Fruit fly (Drosophila melanogaster) whole organism, embryonic: ENCODE results near the gene Sec10.
A peak's percentile ranks its signal among the peaks of the same experiment; 100 is the strongest.

Source experiments
- Blimp-1 ChIP-seq: fragments of 200-800 bp; sonication (Bioruptor generic); optimal IDR thresholded peaks from 3 replicates; lab custom pipeline; 2018; ENCODE audit warnings: missing biosample characterization, missing genetic modification characterization, mild to moderate bottlenecking, moderate library complexity, missing genetic modification reagents
- CG10147 ChIP-seq: fragments of 200-800 bp; sonication (Bioruptor generic); optimal IDR thresholded peaks from 2 replicates; lab custom pipeline; 2019; ENCODE audit warnings: missing biosample characterization, mild to moderate bottlenecking, missing genetic modification characterization, moderate library complexity
- CG11695 ChIP-seq: fragments of 200-800 bp; sonication (Bioruptor generic); IDR thresholded peaks from 3 replicates; pipeline ENCODE4 v1.3.6; 2022; ENCODE audit warnings: missing biosample characterization, missing genetic modification characterization
- CG13424 ChIP-seq: fragments of 200-800 bp; sonication (Bioruptor generic); optimal IDR thresholded peaks from 2 replicates; lab custom pipeline; 2019; ENCODE audit warnings: missing biosample characterization, mild to moderate bottlenecking, missing genetic modification characterization, moderate library complexity
- CG14710 ChIP-seq: fragments of 200-800 bp; sonication (Bioruptor generic); optimal IDR thresholded peaks from 3 replicates; lab custom pipeline; 2019; ENCODE audit warnings: missing biosample characterization, mild to moderate bottlenecking, missing genetic modification characterization, moderate library complexity
- CG17802 ChIP-seq: fragments of 200-800 bp; sonication (Bioruptor generic); optimal IDR thresholded peaks from 2 replicates; lab custom pipeline; 2018; ENCODE audit warnings: missing biosample characterization, mild to moderate bottlenecking, missing genetic modification characterization, moderate library complexity
- CG18262 ChIP-seq: fragments of 200-800 bp; optimal IDR thresholded peaks from 3 replicates; lab custom pipeline; 2019; ENCODE audit warnings: missing biosample characterization, mild to moderate bottlenecking, missing genetic modification characterization, moderate library complexity
- CG30020 ChIP-seq: fragments of 200-800 bp; optimal IDR thresholded peaks from 2 replicates; lab custom pipeline; 2019; ENCODE audit warnings: missing biosample characterization, mild to moderate bottlenecking, missing genetic modification characterization, moderate library complexity
- CG31224 ChIP-seq: fragments of 200-800 bp; sonication (Bioruptor generic); IDR thresholded peaks from 2 replicates; pipeline ENCODE4 v1.3.6; 2022; ENCODE audit warnings: missing biosample characterization, missing genetic modification characterization
- CG3407 ChIP-seq: fragments of 200-800 bp; sonication (Bioruptor generic); optimal IDR thresholded peaks from 2 replicates; lab custom pipeline; 2018; ENCODE audit warnings: missing biosample characterization, mild to moderate bottlenecking, missing genetic modification characterization
- CG4360 ChIP-seq: fragments of 200-800 bp; sonication (Bioruptor generic); IDR thresholded peaks from 2 replicates; pipeline ENCODE4 v1.3.6; 2022; ENCODE audit warnings: missing biosample characterization, missing genetic modification characterization
- CG4404 ChIP-seq: fragments of 200-800 bp; sonication (Bioruptor generic); IDR thresholded peaks from 2 replicates; pipeline ENCODE4 v1.3.6; 2022; ENCODE audit warnings: missing biosample characterization, missing genetic modification characterization
- CG4730 ChIP-seq: fragments of 200-800 bp; sonication (Bioruptor generic); IDR thresholded peaks from 2 replicates; pipeline ENCODE4 v1.3.6; 2022; ENCODE audit warnings: missing biosample characterization, missing genetic modification characterization
- CG6654 ChIP-seq: fragments of 200-800 bp; sonication (Bioruptor generic); optimal IDR thresholded peaks from 2 replicates; lab custom pipeline; 2017; ENCODE audit warnings: missing biosample characterization, mild to moderate bottlenecking, missing genetic modification characterization
- D19A ChIP-seq: fragments of 200-800 bp; optimal IDR thresholded peaks from 3 replicates; lab custom pipeline; 2019; ENCODE audit warnings: missing biosample characterization, mild to moderate bottlenecking, missing genetic modification characterization, moderate library complexity
- D19B ChIP-seq: fragments of 200-800 bp; sonication (Bioruptor generic); optimal IDR thresholded peaks from 2 replicates; lab custom pipeline; 2017; ENCODE audit warnings: missing biosample characterization, mild to moderate bottlenecking, missing genetic modification characterization
- E2f1 ChIP-seq: fragments of 200-800 bp; sonication (Bioruptor generic); IDR thresholded peaks from 2 replicates; pipeline ENCODE4 v1.3.6; 2022; ENCODE audit warnings: missing biosample characterization, missing genetic modification characterization
- Eip74EF ChIP-seq, 2 experiments: fragments of 200-800 bp in 1 of 2; fragments of >200 bp in 1 of 2; sonication (Bioruptor generic) in 1 of 2; optimal IDR thresholded peaks; 2 replicates each; lab custom pipeline; 2017 to 2019; ENCODE audit warnings: missing biosample characterization in 2 of 2, missing genetic modification characterization in 2 of 2, mild to moderate bottlenecking in 1 of 2, moderate library complexity in 1 of 2
- Ets65A ChIP-seq: fragments of 200-800 bp; sonication (Bioruptor generic); peaks from one replicate; lab custom pipeline; 2016; ENCODE audit warnings: missing biosample characterization, missing genetic modification characterization
- Gug ChIP-seq: fragments of 200-800 bp; sonication (Bioruptor generic); IDR thresholded peaks from 4 replicates; pipeline ENCODE4 v1.3.6; 2022; ENCODE audit warnings: missing biosample characterization, missing genetic modification characterization
- H2.0 ChIP-seq: fragments of 200-800 bp; sonication (Bioruptor generic); IDR thresholded peaks from 2 replicates; pipeline ENCODE4 v1.3.6; 2022; ENCODE audit warnings: missing biosample characterization, missing genetic modification characterization
- Hsf ChIP-seq: fragments of 200-800 bp; sonication (Bioruptor generic); optimal IDR thresholded peaks from 3 replicates; lab custom pipeline; 2016; ENCODE audit warnings: missing biosample characterization, missing genetic modification characterization
- Mes4 ChIP-seq: fragments of 200-800 bp; sonication (Bioruptor generic); optimal IDR thresholded peaks from 2 replicates; lab custom pipeline; 2016; ENCODE audit warnings: missing biosample characterization, missing genetic modification characterization
- Oaz ChIP-seq: fragments of 200-800 bp; sonication (Bioruptor generic); IDR thresholded peaks from 2 replicates; pipeline ENCODE4 v1.3.6; 2022; ENCODE audit warnings: missing biosample characterization, missing genetic modification characterization
- Sin3A ChIP-seq: fragments of >200 bp; optimal IDR thresholded peaks from 2 replicates; lab custom pipeline; 2018
- ara ChIP-seq: fragments of 200-800 bp; sonication (Bioruptor generic); IDR thresholded peaks from 2 replicates; pipeline ENCODE4 v1.3.6; 2022; ENCODE audit warnings: missing biosample characterization, missing genetic modification characterization
- az2 ChIP-seq: fragments of 200-800 bp; sonication (Bioruptor generic); optimal IDR thresholded peaks from 3 replicates; lab custom pipeline; 2016; ENCODE audit warnings: missing biosample characterization, missing genetic modification characterization
- cas ChIP-seq: fragments of 200-800 bp; sonication (Bioruptor generic); IDR thresholded peaks from 2 replicates; pipeline ENCODE4 v1.3.6; 2022; ENCODE audit warnings: missing biosample characterization, missing genetic modification characterization
- cwo ChIP-seq: fragments of 200-800 bp; sonication (Bioruptor generic); optimal IDR thresholded peaks from 3 replicates; lab custom pipeline; 2017; ENCODE audit warnings: missing biosample characterization, missing genetic modification characterization, mild to moderate bottlenecking, moderate library complexity, missing genetic modification reagents
- dimm ChIP-seq: fragments of 200-800 bp; sonication (Bioruptor generic); IDR thresholded peaks from 2 replicates; pipeline ENCODE4 v1.3.6; 2022; ENCODE audit warnings: missing biosample characterization, missing genetic modification characterization
- dmrt11E ChIP-seq: fragments of 200-800 bp; sonication (Bioruptor generic); optimal IDR thresholded peaks from 3 replicates; lab custom pipeline; 2018; ENCODE audit warnings: missing biosample characterization, mild to moderate bottlenecking, missing genetic modification characterization, moderate library complexity
- dpn ChIP-seq, 2 experiments: fragments of 200-800 bp; sonication (Bioruptor generic); optimal IDR thresholded peaks; 3 replicates each; lab custom pipeline; 2016; ENCODE audit warnings: missing biosample characterization in 2 of 2, missing genetic modification characterization in 2 of 2
- ewg ChIP-seq: fragments of 200-800 bp; sonication (Bioruptor generic); optimal IDR thresholded peaks from 3 replicates; lab custom pipeline; 2017; ENCODE audit warnings: mild to moderate bottlenecking, missing biosample characterization, missing genetic modification reagents, missing genetic modification characterization
- gcm ChIP-seq: fragments of 200-800 bp; sonication (Bioruptor generic); optimal IDR thresholded peaks from 2 replicates; lab custom pipeline; 2019; ENCODE audit warnings: missing biosample characterization, mild to moderate bottlenecking, missing genetic modification characterization, moderate library complexity
- ind ChIP-seq: fragments of 200-800 bp; sonication (Bioruptor generic); optimal IDR thresholded peaks from 3 replicates; lab custom pipeline; 2016; ENCODE audit warnings: missing biosample characterization, missing genetic modification characterization
- kah ChIP-seq: fragments of 200-800 bp; sonication (Bioruptor generic); optimal IDR thresholded peaks from 2 replicates; lab custom pipeline; 2018; ENCODE audit warnings: missing biosample characterization, mild to moderate bottlenecking, missing genetic modification characterization
- kay ChIP-seq: fragments of 200-800 bp; sonication (Bioruptor generic); optimal IDR thresholded peaks from 2 replicates; lab custom pipeline; 2016; ENCODE audit warnings: missing biosample characterization, missing genetic modification characterization
- ken ChIP-seq: fragments of 200-800 bp; sonication (Bioruptor generic); IDR thresholded peaks from 3 replicates; pipeline ENCODE4 v1.3.6; 2022; ENCODE audit warnings: missing biosample characterization, missing genetic modification characterization
- lab ChIP-seq: fragments of 200-800 bp; sonication (Bioruptor generic); optimal IDR thresholded peaks from 3 replicates; lab custom pipeline; 2017; ENCODE audit warnings: missing biosample characterization, missing genetic modification characterization, mild to moderate bottlenecking, moderate library complexity, missing genetic modification reagents
- lbe ChIP-seq: fragments of 200-800 bp; sonication (Bioruptor generic); optimal IDR thresholded peaks from 2 replicates; lab custom pipeline; 2016; ENCODE audit warnings: missing biosample characterization, mild to moderate bottlenecking, missing genetic modification characterization
- lilli ChIP-seq: fragments of 200-800 bp; sonication (Bioruptor generic); optimal IDR thresholded peaks from 3 replicates; lab custom pipeline; 2016; ENCODE audit warnings: missing biosample characterization, missing genetic modification characterization
- lmd ChIP-seq: fragments of 200-800 bp; sonication (Bioruptor generic); IDR thresholded peaks from 2 replicates; pipeline ENCODE4 v1.3.6; 2022; ENCODE audit warnings: missing biosample characterization, missing genetic modification characterization
- onecut ChIP-seq: fragments of 200-800 bp; sonication (Bioruptor generic); IDR thresholded peaks from 2 replicates; pipeline ENCODE4 v1.3.6; 2022; ENCODE audit warnings: missing biosample characterization, missing genetic modification characterization
- prd ChIP-seq, 3 experiments: fragments of >200 bp in 2 of 3; fragments of 200-800 bp in 1 of 3; sonication (Bioruptor generic) in 1 of 3; optimal IDR thresholded peaks in 2 of 3; IDR thresholded peaks in 1 of 3; 2 replicates in 2 of 3; 3 replicates in 1 of 3; pipeline versions ENCODE4 v1.3.6 to Lab custom; 2017 to 2022; ENCODE audit warnings: missing biosample characterization in 1 of 3, missing genetic modification characterization in 1 of 3
- pum ChIP-seq: fragments of 200-800 bp; sonication (Bioruptor generic); optimal IDR thresholded peaks from 2 replicates; lab custom pipeline; 2016; ENCODE audit warnings: missing biosample characterization, missing genetic modification characterization
- sens ChIP-seq: fragments of 200-800 bp; sonication (Bioruptor generic); peaks from one replicate; lab custom pipeline; 2016; ENCODE audit warnings: missing biosample characterization, missing genetic modification characterization
- sisA ChIP-seq: fragments of 200-800 bp; sonication (Bioruptor generic); IDR thresholded peaks from 2 replicates; pipeline ENCODE4 v1.3.6; 2022; ENCODE audit warnings: missing biosample characterization, missing genetic modification characterization
- sob ChIP-seq: fragments of 200-800 bp; sonication (Bioruptor generic); IDR thresholded peaks from 2 replicates; pipeline ENCODE4 v1.3.6; 2022; ENCODE audit warnings: missing biosample characterization, missing genetic modification characterization
- stc ChIP-seq: fragments of 200-800 bp; sonication (Bioruptor generic); IDR thresholded peaks from 2 replicates; pipeline ENCODE4 v1.3.6; 2022; ENCODE audit warnings: missing biosample characterization, missing genetic modification characterization
- sug ChIP-seq: fragments of 200-800 bp; optimal IDR thresholded peaks from 2 replicates; lab custom pipeline; 2019; ENCODE audit warnings: missing biosample characterization, mild to moderate bottlenecking, missing genetic modification characterization, moderate library complexity
- tgo ChIP-seq: fragments of 200-800 bp; sonication (Bioruptor generic); IDR thresholded peaks from 3 replicates; pipeline ENCODE4 v1.3.6; 2022; ENCODE audit warnings: missing biosample characterization, missing genetic modification characterization

The Sec10 gene

DNA sequence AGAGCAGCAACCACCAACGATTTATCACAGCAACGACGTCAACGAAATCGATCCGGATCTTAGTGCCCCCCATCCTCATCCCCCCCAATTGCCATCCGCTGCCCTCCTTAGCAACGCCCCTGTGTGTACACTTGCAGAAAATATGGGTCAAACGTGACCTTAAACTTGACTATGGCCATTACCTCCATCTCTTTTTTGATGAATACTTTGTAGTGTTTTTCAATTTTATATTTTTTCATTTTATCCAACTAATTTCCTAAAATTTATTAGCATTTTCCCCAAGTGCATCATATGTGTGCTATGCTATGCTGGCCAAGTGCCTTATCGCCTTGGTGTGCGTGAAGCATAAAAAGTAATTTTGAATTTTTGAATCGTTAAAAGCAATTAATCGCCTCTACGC is 8.3 kb downstream of the Sec10 start (continued):
- TF ChIP-seq ewg (GFP tag; lab: Kevin White, UChicago) = peak; percentile 15
- no peak for TF ChIP-seq D19B
- no peak for TF ChIP-seq prd (optimal IDR thresholded peaks at IDR 0.05; lab: Kevin White, UChicago)
- peak; percentile 38; the same call in 1 of the 3 replicates for TF ChIP-seq prd (GFP tag; IDR thresholded peaks at IDR 0.05; lab: Robert Waterston, UW)
- peak; percentile 20 for TF ChIP-seq CG14710 (tag; lab: Kevin White, UChicago)
- peak; percentile 5; the same call in 1 of the 2 replicates for TF ChIP-seq onecut
- 0 out of 4 replicates have a peak, but pooled peaks have one; percentile 13 for TF ChIP-seq Gug
- no peak for TF ChIP-seq Oaz (GFP tag; lab: Robert Waterston, UW)
- no peak for TF ChIP-seq lilli
- TF ChIP-seq dmrt11E = peak; percentile 23
- TF ChIP-seq CG11695 = peak; percentile 59; the same call in 1 of the 3 replicates
- peak in 1 of 2 experiments; percentile 14 for TF ChIP-seq dpn (GFP tag; optimal IDR thresholded peaks at IDR 0.05; lab: Kevin White, UChicago)
- no peak for TF ChIP-seq Eip74EF (GFP tag; optimal IDR thresholded peaks at IDR 0.05; lab: Kevin White, UChicago)
- TF ChIP-seq cas (GFP tag; lab: Robert Waterston, UW) = no peak
- 0 out of 2 replicates have a peak, but pooled peaks have one; percentile 40 for TF ChIP-seq stc (GFP tag; lab: Robert Waterston, UW)
- TF ChIP-seq CG4360 (GFP tag; lab: Robert Waterston, UW) = no peak
- TF ChIP-seq ara (GFP tag; lab: Robert Waterston, UW) = no peak
- TF ChIP-seq CG4730 = 0 out of 2 replicates have a peak, but pooled peaks have one; percentile 19
- peak; percentile 24 for TF ChIP-seq lab (GFP tag; lab: Kevin White, UChicago)
- TF ChIP-seq H2.0 = no peak
- TF ChIP-seq CG31224 (GFP tag; lab: Robert Waterston, UW) = no peak
- TF ChIP-seq ind (GFP tag; lab: Kevin White, UChicago) = peak; percentile 23
- no peak for TF ChIP-seq Hsf (GFP tag; lab: Kevin White, UChicago)
- peak; percentile 18 for TF ChIP-seq az2 (GFP tag; lab: Kevin White, UChicago)
- no peak for TF ChIP-seq Mes4 (GFP tag; lab: Kevin White, UChicago)
- no peak for TF ChIP-seq CG6654 (GFP tag; lab: Kevin White, UChicago)
- no peak for TF ChIP-seq CG10147 (GFP tag; lab: Kevin White, UChicago)
- peak; percentile 46; the same call in 2 of the 3 replicates for TF ChIP-seq tgo (GFP tag; lab: Robert Waterston, UW)
- no peak for TF ChIP-seq Sin3A (lab: Kevin White, UChicago)
- TF ChIP-seq sens (GFP tag; lab: Kevin White, UChicago) = peak; percentile 82
- no peak for TF ChIP-seq CG30020 (tag; lab: Kevin White, UChicago)
- no peak for TF ChIP-seq kah
- peak; percentile 57 for TF ChIP-seq Blimp-1 (GFP tag; lab: Kevin White, UChicago)
- TF ChIP-seq D19A (tag; lab: Kevin White, UChicago) = peak; percentile 37
- peak; percentile 33; the same call in 1 of the 2 replicates for TF ChIP-seq lmd (GFP tag; lab: Robert Waterston, UW)
- TF ChIP-seq sisA (GFP tag; lab: Robert Waterston, UW) = peak; percentile 60
- TF ChIP-seq ken (GFP tag; lab: Robert Waterston, UW) = 0 out of 3 replicates have a peak, but pooled peaks have one; percentile 26
- peak; percentile 47 for TF ChIP-seq CG18262 (tag; lab: Kevin White, UChicago)
- no peak for TF ChIP-seq gcm (GFP tag; lab: Kevin White, UChicago)
- TF ChIP-seq lbe (GFP tag; lab: Kevin White, UChicago) = peak; percentile 79
- no peak for TF ChIP-seq pum (GFP tag; lab: Kevin White, UChicago)
- peak; percentile 1 for TF ChIP-seq cwo (GFP tag; lab: Kevin White, UChicago)
- TF ChIP-seq CG13424 (tag; lab: Kevin White, UChicago) = peak; percentile 33
- no peak for TF ChIP-seq sob (GFP tag; lab: Robert Waterston, UW)
- TF ChIP-seq CG4404 = no peak
- no peak for TF ChIP-seq Ets65A (GFP tag; lab: Kevin White, UChicago)
- TF ChIP-seq sug (tag; lab: Kevin White, UChicago) = no peak
- peak; percentile 3 for TF ChIP-seq CG3407 (GFP tag; lab: Kevin White, UChicago)
- TF ChIP-seq dimm = no peak
- TF ChIP-seq E2f1 (GFP tag; lab: Robert Waterston, UW) = peak; percentile 58
- no peak for TF ChIP-seq kay
- TF ChIP-seq CG17802 (tag; lab: Kevin White, UChicago) = peak; percentile 4
